Worm (Caenorhabditis elegans): Measurements from ENCODE around the gene mrps-14.
A peak's percentile ranks its signal among the peaks of the same experiment; 100 is the strongest.

The mrps-14 gene

DNA sequence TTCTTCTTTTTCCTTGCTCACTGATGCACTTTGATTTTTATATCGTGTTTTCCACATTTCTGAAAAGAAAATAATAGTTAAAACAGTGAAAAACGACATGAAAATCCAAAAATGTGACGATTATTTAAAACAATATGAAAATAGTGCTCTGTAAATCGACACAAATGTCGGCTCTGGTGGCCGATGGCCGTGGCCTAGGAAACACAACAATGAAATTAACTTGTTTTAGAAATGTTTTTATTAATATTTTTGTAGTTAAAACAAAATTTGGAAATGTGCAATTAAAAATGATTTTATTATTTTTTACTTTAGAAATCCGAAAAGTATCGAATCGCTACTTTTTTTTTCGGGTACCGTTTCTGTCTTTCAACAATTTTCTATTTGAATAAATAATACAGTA, 41.5 kb downstream of the mrps-14 start, which contains the start of gene arv-1:
TSS of gene arv-1 (minus strand) at position 65 of the 400 bp plus-strand sequence.
- TF ChIP-seq nhr-102 (tag; optimal IDR thresholded peaks at IDR 0.05) (peak; percentile 24), mes-2 (tag; optimal IDR thresholded peaks at IDR 0.05; ENCODE audit: poor library complexity, severe bottlenecking) (peak; percentile 97), R02D3.7 (tag; optimal IDR thresholded peaks at IDR 0.05) (peak; percentile 19), nhr-10 (tag; optimal IDR thresholded peaks at IDR 0.05) (no peak), F49E8.2 (tag; optimal IDR thresholded peaks at IDR 0.05; ENCODE audit: borderline replicate concordance) (no peak), lsy-2 (tag; optimal IDR thresholded peaks at IDR 0.05) (peak in 1 of 2 experiments; percentile 91), nhr-6 (tag; optimal IDR thresholded peaks at IDR 0.05) (peak; percentile 43), nhr-28 (tag; optimal IDR thresholded peaks at IDR 0.05) (peak; percentile 72), daf-16 (GFP tag; optimal IDR thresholded peaks at IDR 0.05) (no peak), daf-16 (tag; optimal IDR thresholded peaks at IDR 0.05) (peak; percentile 31), lin-38 (GFP tag; IDR thresholded peaks at IDR 0.05) (peak; percentile 58), aha-1 (tag) (peak; percentile 30), ama-1 (optimal IDR thresholded peaks at IDR 0.05) (no peak), mep-1 (tag; optimal IDR thresholded peaks at IDR 0.05) (peak; percentile 38), nhr-11 (tag; optimal IDR thresholded peaks at IDR 0.05) (peak; percentile 52), F37D6.2 (tag; optimal IDR thresholded peaks at IDR 0.05) (no peak), dmd-6 (GFP tag; IDR thresholded peaks at IDR 0.05) (peak; percentile 30; the same call in 1 of the 2 replicates), rbr-2 (tag; optimal IDR thresholded peaks at IDR 0.05) (peak; percentile 40), nhr-48 (tag; optimal IDR thresholded peaks at IDR 0.05) (peak; percentile 2), T20F7.1 (GFP tag; optimal IDR thresholded peaks at IDR 0.05) (peak; percentile 74), hlh-30 (tag; optimal IDR thresholded peaks at IDR 0.05; ENCODE audit: insufficient read depth) (peak; percentile 28), dpl-1 (GFP tag; optimal IDR thresholded peaks at IDR 0.05) (peak; percentile 59), hif-1 (tag; optimal IDR thresholded peaks at IDR 0.05) (peak in 1 of 2 experiments; percentile 68), duxl-1 (tag; optimal IDR thresholded peaks at IDR 0.05; ENCODE audit: poor library complexity) (no peak), nhr-77 (tag; optimal IDR thresholded peaks at IDR 0.05) (peak; percentile 16), vab-7 (GFP tag; IDR thresholded peaks at IDR 0.05) (no peak), T26A8.4 (GFP tag; IDR thresholded peaks at IDR 0.05) (peak; percentile 52; the same call in 1 of the 2 replicates), zfp-3 (GFP tag; conservative IDR thresholded peaks at IDR 0.05) (no peak), unc-130 (GFP tag; optimal IDR thresholded peaks at IDR 0.05) (peak; percentile 56), daf-19 (GFP tag; conservative IDR thresholded peaks at IDR 0.05) (0 out of 2 replicates have a peak, but pooled peaks have one; percentile 29), dve-1 (tag; optimal IDR thresholded peaks at IDR 0.05; ENCODE audit: insufficient read depth) (peak; percentile 57), pqm-1 (tag; optimal IDR thresholded peaks at IDR 0.05) (peak; percentile 7)

DNA sequence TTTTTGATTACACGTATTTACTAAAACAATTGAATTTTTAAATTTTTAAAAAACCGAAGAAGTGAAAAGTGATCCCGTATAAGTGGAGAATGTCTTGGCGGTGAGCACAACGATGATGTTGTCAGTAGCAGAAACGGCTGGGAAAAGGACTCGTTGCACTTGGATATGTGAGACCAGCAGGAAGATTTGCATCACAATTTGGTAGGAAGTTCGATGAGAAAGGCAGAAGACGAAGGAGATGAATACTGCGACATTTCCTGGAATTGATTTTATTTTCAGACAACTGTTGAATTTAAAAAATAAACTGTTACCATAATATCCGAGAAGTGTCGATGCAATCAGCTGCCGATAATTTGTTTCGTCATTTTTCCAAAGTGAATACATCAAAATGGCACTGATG, 42.4 kb downstream of the mrps-14 start, which contains the start of gene R05H5.4:
TSS of gene R05H5.4 (minus strand) at position 101 of the 400 bp plus-strand sequence.
- TF ChIP-seq mxl-3 (GFP tag; optimal IDR thresholded peaks at IDR 0.05) (no peak), lin-38 (GFP tag; IDR thresholded peaks at IDR 0.05) (no peak), F44E2.7 (GFP tag; IDR thresholded peaks at IDR 0.05) (no peak), fos-1 (tag; optimal IDR thresholded peaks at IDR 0.05) (no peak), nhr-76 (tag; optimal IDR thresholded peaks at IDR 0.05) (no peak), ceh-28 (tag; optimal IDR thresholded peaks at IDR 0.05) (no peak), lin-13 (GFP tag; optimal IDR thresholded peaks at IDR 0.05) (no peak), skn-1 (tag; optimal IDR thresholded peaks at IDR 0.05) (no peak), F26F4.8 (GFP tag; conservative IDR thresholded peaks at IDR 0.05) (no peak), ztf-7 (tag; optimal IDR thresholded peaks at IDR 0.05) (no peak), nhr-77 (tag; optimal IDR thresholded peaks at IDR 0.05) (no peak), ctbp-1 (GFP tag; IDR thresholded peaks at IDR 0.05) (no peak)

All from whole organism, L4 larva.